Fruit fly (Drosophila melanogaster) Kc167 (cell line): ENCODE data around the gene Neu2.

Experiments used
- Myc ChIP-seq: fragments of >200 bp; optimal IDR thresholded peaks from 2 replicates; lab custom pipeline; 2017; ENCODE audit warnings: missing external identifiers
- h ChIP-seq: fragments of >200 bp; optimal IDR thresholded peaks from 3 replicates; lab custom pipeline; 2018; ENCODE audit warnings: missing external identifiers
- insv ChIP-seq: fragments of >200 bp; optimal IDR thresholded peaks from 3 replicates; lab custom pipeline; 2018; ENCODE audit warnings: missing external identifiers
- psq ChIP-seq: fragments of >200 bp; optimal IDR thresholded peaks from 2 replicates; lab custom pipeline; 2017; ENCODE audit warnings: missing external identifiers
- ttk ChIP-seq: sonication (Bioruptor generic); optimal IDR thresholded peaks from 2 replicates; lab custom pipeline; 2017; ENCODE audit warnings: missing external identifiers

DNA sequence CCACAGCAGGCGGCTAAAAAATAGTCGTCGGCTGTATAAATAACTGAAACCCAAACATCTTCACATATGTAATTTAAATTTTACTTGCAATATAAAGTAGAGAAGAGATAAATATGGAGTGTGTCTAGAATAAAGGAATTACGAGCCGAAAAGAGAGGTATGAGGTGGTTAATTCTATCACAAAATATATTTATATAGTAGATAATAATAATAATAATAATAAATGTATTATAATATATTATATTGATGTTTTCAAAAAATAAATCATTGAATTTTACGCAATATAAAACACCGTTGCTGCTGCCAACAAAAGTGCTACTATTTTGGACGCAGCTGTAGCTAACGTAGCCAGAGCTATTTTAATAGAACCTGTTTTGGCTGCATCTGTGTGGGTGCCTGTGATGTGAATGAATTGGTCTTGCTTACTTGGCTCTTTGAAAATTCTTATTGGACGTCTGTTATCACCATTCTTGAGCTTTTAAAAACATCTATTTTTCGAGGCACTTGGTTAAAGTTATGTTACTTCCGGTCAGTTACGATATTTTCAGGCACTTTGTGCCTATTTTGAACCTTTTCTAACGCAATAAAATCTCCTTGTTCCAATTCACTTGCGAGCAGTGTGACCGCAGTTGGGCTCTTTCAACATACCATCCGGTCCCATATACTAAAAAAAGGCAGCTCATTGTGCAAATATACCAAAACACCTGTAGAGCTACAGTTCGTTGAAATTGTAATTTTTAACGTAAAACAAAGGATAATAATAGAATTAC is 6.7 kb upstream of the Neu2 start, which contains the start of gene Hr78:
- TF ChIP-seq ttk (no peak), Myc (lab: Kevin White, UChicago) (no peak), psq (lab: Kevin White, UChicago) (no peak), insv (lab: Kevin White, UChicago) (no peak), h (lab: Kevin White, UChicago) (no peak)
